Fruit fly (Drosophila melanogaster): ENCODE results near the gene CG9231.

Gene CG9231

dm6 chr3L:19590422-19590821, 4.6 kb upstream of the CG9231 start, which contains the start of gene CG14100 (continued):
- TF ChIP-seq TFAM (GFP tag; optimal IDR thresholded peaks at IDR 0.05) (peak; percentile 98), CG10654 (GFP tag; optimal IDR thresholded peaks at IDR 0.05) (peak; percentile 100), CG3163 (GFP tag; optimal IDR thresholded peaks at IDR 0.05) (peak; percentile 99), slou (GFP tag; optimal IDR thresholded peaks at IDR 0.05) (peak; percentile 100), CG17186 (GFP tag; optimal IDR thresholded peaks at IDR 0.05) (peak; percentile 98), en (GFP tag; optimal IDR thresholded peaks at IDR 0.05) (peak; percentile 100), lov (optimal IDR thresholded peaks at IDR 0.05) (no peak), lov (GFP tag; IDR thresholded peaks at IDR 0.05) (peak; percentile 100), CG8089 (GFP tag; optimal IDR thresholded peaks at IDR 0.05) (peak; percentile 100), CG17829 (tag; optimal IDR thresholded peaks at IDR 0.05) (peak; percentile 100), CG12942 (GFP tag; optimal IDR thresholded peaks at IDR 0.05) (peak; percentile 100), odd (GFP tag; optimal IDR thresholded peaks at IDR 0.05) (peak; percentile 100), CG30403 (GFP tag; optimal IDR thresholded peaks at IDR 0.05) (peak; percentile 100), z (GFP tag; IDR thresholded peaks at IDR 0.05) (peak; percentile 92), CG8765 (GFP tag; IDR thresholded peaks at IDR 0.05) (peak; percentile 100), CG3407 (GFP tag; optimal IDR thresholded peaks at IDR 0.05) (peak; percentile 99), onecut (GFP tag; IDR thresholded peaks at IDR 0.05) (peak; percentile 100), CG13287 (GFP tag; IDR thresholded peaks at IDR 0.05; ENCODE audit: partially characterized antibody) (peak; percentile 59; the same call in 1 of the 2 replicates), CG2712 (tag; optimal IDR thresholded peaks at IDR 0.05) (peak; percentile 100), HmgD (GFP tag; optimal IDR thresholded peaks at IDR 0.05) (peak; percentile 100), Hsf (GFP tag; optimal IDR thresholded peaks at IDR 0.05) (peak; percentile 100), lola (GFP tag; optimal IDR thresholded peaks at IDR 0.05) (peak in 1 of 3 experiments; percentile 100), CG14441 (GFP tag; IDR thresholded peaks at IDR 0.05) (peak; percentile 100), schlank (tag; optimal IDR thresholded peaks at IDR 0.05) (peak; percentile 100), CG1647 (GFP tag; optimal IDR thresholded peaks at IDR 0.05) (peak; percentile 100), CG9932 (GFP tag; IDR thresholded peaks at IDR 0.05) (peak; percentile 100), CG9215 (GFP tag; IDR thresholded peaks at IDR 0.05) (peak; percentile 100), CG10147 (GFP tag; optimal IDR thresholded peaks at IDR 0.05) (peak; percentile 100), CG4282 (GFP tag; optimal IDR thresholded peaks at IDR 0.05) (peak; percentile 100), bsh (GFP tag; optimal IDR thresholded peaks at IDR 0.05) (peak; percentile 100), Oaz (GFP tag; IDR thresholded peaks at IDR 0.05) (peak; percentile 100), h (optimal IDR thresholded peaks at IDR 0.05) (no peak), MTF-1 (GFP tag; optimal IDR thresholded peaks at IDR 0.05; ENCODE audit: borderline replicate concordance) (peak; percentile 100), CG16813 (GFP tag; IDR thresholded peaks at IDR 0.05; ENCODE audit: partially characterized antibody) (no peak), CG33557 (GFP tag; optimal IDR thresholded peaks at IDR 0.05) (peak; percentile 100), Ptx1 (GFP tag; IDR thresholded peaks at IDR 0.05) (peak; percentile 100), hbn (GFP tag; IDR thresholded peaks at IDR 0.05; ENCODE audit: partially characterized antibody) (no peak), pros (GFP tag; optimal IDR thresholded peaks at IDR 0.05) (peak; percentile 98), tio (GFP tag; optimal IDR thresholded peaks at IDR 0.05) (peak; percentile 100), CG1233 (GFP tag; optimal IDR thresholded peaks at IDR 0.05) (peak; percentile 100), Camta (GFP tag; optimal IDR thresholded peaks at IDR 0.05) (peak; percentile 100), ci (GFP tag; IDR thresholded peaks at IDR 0.05) (peak; percentile 100), dati (GFP tag; IDR thresholded peaks at IDR 0.05) (peak; percentile 100), MBD-R2 (GFP tag; IDR thresholded peaks at IDR 0.05) (peak; percentile 100), cad (GFP tag; optimal IDR thresholded peaks at IDR 0.05) (no peak), mam (GFP tag; optimal IDR thresholded peaks at IDR 0.05) (peak; percentile 100), Nf-YC (tag; optimal IDR thresholded peaks at IDR 0.05) (peak; percentile 97), tll (GFP tag; optimal IDR thresholded peaks at IDR 0.05) (peak in 1 of 2 experiments; percentile 95), dan (GFP tag; IDR thresholded peaks at IDR 0.05) (peak; percentile 100), chm (GFP tag; IDR thresholded peaks at IDR 0.05) (peak; percentile 100), dm (GFP tag; optimal IDR thresholded peaks at IDR 0.05) (peak; percentile 100), sens-2 (GFP tag; IDR thresholded peaks at IDR 0.05) (peak; percentile 100)

All from whole organism, embryonic.